Fruit fly (Drosophila melanogaster) whole organism, embryonic: ENCODE measurements around the gene CG5191.

Source experiments
- Asciz ChIP-seq: fragments of 200-800 bp; sonication (Bioruptor generic); optimal IDR thresholded peaks from 2 replicates; lab custom pipeline; 2017; ENCODE audit warnings: missing biosample characterization, mild to moderate bottlenecking, missing genetic modification characterization, missing genetic modification reagents
- Atf-2 ChIP-seq: fragments of 200-800 bp; sonication (Bioruptor generic); optimal IDR thresholded peaks from 2 replicates; lab custom pipeline; 2016; ENCODE audit warnings: missing biosample characterization, missing genetic modification characterization
- B-H1 ChIP-seq: fragments of 200-800 bp; sonication (Bioruptor generic); IDR thresholded peaks from 3 replicates; pipeline ENCODE4 v1.3.6; 2022; ENCODE audit warnings: missing biosample characterization, missing genetic modification characterization
- B-H2 ChIP-seq: fragments of 200-800 bp; sonication (Bioruptor generic); optimal IDR thresholded peaks from 2 replicates; lab custom pipeline; 2018; ENCODE audit warnings: missing biosample characterization, mild to moderate bottlenecking, missing genetic modification characterization
- Bdp1 ChIP-seq: fragments of 200-800 bp; sonication (Bioruptor generic); optimal IDR thresholded peaks from 3 replicates; lab custom pipeline; 2016; ENCODE audit warnings: missing biosample characterization, missing genetic modification characterization
- BtbVII ChIP-seq: fragments of 200-800 bp; sonication (Bioruptor generic); optimal IDR thresholded peaks from 3 replicates; lab custom pipeline; 2017; ENCODE audit warnings: missing biosample characterization, mild to moderate bottlenecking, missing genetic modification characterization
- CG11085 ChIP-seq: fragments of 200-800 bp; sonication (Bioruptor generic); IDR thresholded peaks from 2 replicates; pipeline ENCODE4 v1.3.6; 2022; ENCODE audit warnings: missing biosample characterization, missing genetic modification characterization
- CG11696 ChIP-seq: fragments of 200-800 bp; sonication (Bioruptor generic); IDR thresholded peaks from 2 replicates; pipeline ENCODE4 v1.3.6; 2022; ENCODE audit warnings: missing biosample characterization, missing genetic modification characterization
- CG12104 ChIP-seq: fragments of 200-800 bp; sonication (Bioruptor generic); optimal IDR thresholded peaks from 3 replicates; lab custom pipeline; 2016; ENCODE audit warnings: missing biosample characterization, missing genetic modification characterization
- CG12219 ChIP-seq: fragments of 200-800 bp; sonication (Bioruptor generic); optimal IDR thresholded peaks from 3 replicates; lab custom pipeline; 2018; ENCODE audit warnings: missing biosample characterization, mild to moderate bottlenecking, missing genetic modification characterization
- CG12744 ChIP-seq: fragments of 200-800 bp; sonication (Bioruptor generic); optimal IDR thresholded peaks from 2 replicates; lab custom pipeline; 2016; ENCODE audit warnings: missing biosample characterization, missing genetic modification characterization
- CG12769 ChIP-seq: fragments of 200-800 bp; sonication (Bioruptor generic); optimal IDR thresholded peaks from 2 replicates; lab custom pipeline; 2019; ENCODE audit warnings: missing biosample characterization, mild to moderate bottlenecking, missing genetic modification characterization, moderate library complexity
- CG14860 ChIP-seq: fragments of 200-800 bp; sonication (Bioruptor generic); IDR thresholded peaks from 3 replicates; pipeline ENCODE4 v1.3.6; 2022; ENCODE audit warnings: missing biosample characterization, missing genetic modification characterization; ENCODE audit not compliant: partially characterized antibody
- CG15514 ChIP-seq: fragments of 200-800 bp; sonication (Bioruptor generic); optimal IDR thresholded peaks from 3 replicates; lab custom pipeline; 2017; ENCODE audit warnings: missing biosample characterization, missing genetic modification characterization, mild to moderate bottlenecking, moderate library complexity, missing genetic modification reagents
- CG17186 ChIP-seq: fragments of 200-800 bp; sonication (Bioruptor generic); optimal IDR thresholded peaks from 3 replicates; lab custom pipeline; 2017; ENCODE audit warnings: missing biosample characterization, missing genetic modification reagents, missing genetic modification characterization
- CG17829 ChIP-seq: fragments of 200-800 bp; optimal IDR thresholded peaks from 2 replicates; lab custom pipeline; 2019; ENCODE audit warnings: missing biosample characterization, mild to moderate bottlenecking, missing genetic modification characterization, moderate library complexity
- CG2712 ChIP-seq: fragments of 200-800 bp; optimal IDR thresholded peaks from 3 replicates; lab custom pipeline; 2019; ENCODE audit warnings: missing biosample characterization, mild to moderate bottlenecking, missing genetic modification characterization, moderate library complexity
- CG3838 ChIP-seq: fragments of 200-800 bp; sonication (Bioruptor generic); optimal IDR thresholded peaks from 3 replicates; lab custom pipeline; 2016; ENCODE audit warnings: missing biosample characterization, missing genetic modification characterization
- CG42726 ChIP-seq: fragments of 200-800 bp; sonication (Bioruptor generic); IDR thresholded peaks from 2 replicates; pipeline ENCODE4 v1.3.6; 2022; ENCODE audit warnings: missing biosample characterization, missing genetic modification characterization; ENCODE audit not compliant: partially characterized antibody
- CG4328 ChIP-seq: fragments of 200-800 bp; sonication (Bioruptor generic); optimal IDR thresholded peaks from 3 replicates; lab custom pipeline; 2017; ENCODE audit warnings: missing biosample characterization, missing genetic modification reagents, missing genetic modification characterization
- CG4707 ChIP-seq: fragments of 200-800 bp; sonication (Bioruptor generic); optimal IDR thresholded peaks from 2 replicates; lab custom pipeline; 2018; ENCODE audit warnings: missing biosample characterization, mild to moderate bottlenecking, missing genetic modification characterization, moderate library complexity
- CG5180 ChIP-seq: fragments of 200-800 bp; sonication (Bioruptor generic); optimal IDR thresholded peaks from 3 replicates; lab custom pipeline; 2017; ENCODE audit warnings: missing biosample characterization, missing genetic modification characterization, mild to moderate bottlenecking, moderate library complexity, missing genetic modification reagents
- CG7357 ChIP-seq: fragments of 200-800 bp; sonication (Bioruptor generic); IDR thresholded peaks from 3 replicates; pipeline ENCODE4 v1.3.6; 2022; ENCODE audit warnings: missing biosample characterization, missing genetic modification characterization
- CG8359 ChIP-seq: fragments of 200-800 bp; sonication (Bioruptor generic); optimal IDR thresholded peaks from 2 replicates; lab custom pipeline; 2017; ENCODE audit warnings: missing biosample characterization, mild to moderate bottlenecking, missing genetic modification characterization, borderline replicate concordance
- CG9876 ChIP-seq: fragments of 200-800 bp; sonication (Bioruptor generic); optimal IDR thresholded peaks from 2 replicates; lab custom pipeline; 2016; ENCODE audit warnings: missing biosample characterization, missing genetic modification characterization
- H15 ChIP-seq: fragments of 200-800 bp; sonication (Bioruptor generic); IDR thresholded peaks from 3 replicates; pipeline ENCODE4 v1.3.6; 2022; ENCODE audit warnings: missing biosample characterization, missing genetic modification characterization
- HLH54F ChIP-seq: fragments of 200-800 bp; sonication (Bioruptor generic); optimal IDR thresholded peaks from 3 replicates; lab custom pipeline; 2016; ENCODE audit warnings: missing biosample characterization, missing genetic modification characterization
- HmgD ChIP-seq: fragments of 200-800 bp; sonication (Bioruptor generic); optimal IDR thresholded peaks from 3 replicates; lab custom pipeline; 2016; ENCODE audit warnings: missing biosample characterization, missing genetic modification characterization
- Hmr ChIP-seq: fragments of 200-800 bp; sonication (Bioruptor generic); optimal IDR thresholded peaks from 3 replicates; lab custom pipeline; 2017; ENCODE audit warnings: mild to moderate bottlenecking, missing biosample characterization, missing genetic modification reagents, missing genetic modification characterization
- Meics ChIP-seq: fragments of 200-800 bp; sonication (Bioruptor generic); optimal IDR thresholded peaks from 2 replicates; lab custom pipeline; 2017; ENCODE audit warnings: missing biosample characterization, mild to moderate bottlenecking, missing genetic modification characterization
- Mrtf ChIP-seq: fragments of 200-800 bp; sonication (Bioruptor generic); IDR thresholded peaks from 3 replicates; pipeline ENCODE4 v1.3.6; 2022; ENCODE audit warnings: missing biosample characterization, missing genetic modification characterization
- Myb ChIP-seq: fragments of 200-800 bp; sonication (Bioruptor generic); optimal IDR thresholded peaks from 2 replicates; lab custom pipeline; 2016; ENCODE audit warnings: missing biosample characterization, missing genetic modification characterization
- NC2α ChIP-seq: fragments of 200-800 bp; sonication (Bioruptor generic); optimal IDR thresholded peaks from 2 replicates; lab custom pipeline; 2016; ENCODE audit warnings: missing biosample characterization, missing genetic modification characterization
- Nf-YB ChIP-seq: fragments of 200-800 bp; sonication (Bioruptor generic); optimal IDR thresholded peaks from 3 replicates; lab custom pipeline; 2019; ENCODE audit warnings: missing biosample characterization, mild to moderate bottlenecking, missing genetic modification characterization, moderate library complexity
- NfI ChIP-seq: fragments of 200-800 bp; sonication (Bioruptor generic); optimal IDR thresholded peaks from 3 replicates; lab custom pipeline; 2018; ENCODE audit warnings: missing biosample characterization, mild to moderate bottlenecking, missing genetic modification characterization, moderate library complexity
- Pdp1 ChIP-seq, 2 experiments: fragments of 200-800 bp; sonication (Bioruptor generic); optimal IDR thresholded peaks; 3 replicates each; lab custom pipeline; 2016; ENCODE audit warnings: missing biosample characterization in 2 of 2, missing genetic modification characterization in 2 of 2, mild to moderate bottlenecking in 1 of 2, moderate library complexity in 1 of 2
- Ptx1 ChIP-seq: fragments of 200-800 bp; sonication (Bioruptor generic); IDR thresholded peaks from 2 replicates; pipeline ENCODE4 v1.3.6; 2022; ENCODE audit warnings: missing biosample characterization, missing genetic modification characterization
- Sox100B ChIP-seq: fragments of 200-800 bp; sonication (Bioruptor generic); optimal IDR thresholded peaks from 3 replicates; lab custom pipeline; 2018; ENCODE audit warnings: missing biosample characterization, mild to moderate bottlenecking, missing genetic modification characterization
- Usf ChIP-seq: fragments of 200-800 bp; sonication (Bioruptor generic); optimal IDR thresholded peaks from 2 replicates; lab custom pipeline; 2017; ENCODE audit warnings: missing genotype, missing biosample characterization, missing genetic modification characterization
- Vsx1 ChIP-seq: fragments of 200-800 bp; sonication (Bioruptor generic); optimal IDR thresholded peaks from 2 replicates; lab custom pipeline; 2017; ENCODE audit warnings: missing biosample characterization, mild to moderate bottlenecking, missing genetic modification characterization, missing genetic modification reagents
- bowl ChIP-seq: fragments of 200-800 bp; sonication (Bioruptor generic); IDR thresholded peaks from 2 replicates; pipeline ENCODE4 v1.3.6; 2022; ENCODE audit warnings: missing biosample characterization, missing genetic modification characterization
- cato ChIP-seq: fragments of 200-800 bp; sonication (Bioruptor generic); optimal IDR thresholded peaks from 2 replicates; lab custom pipeline; 2016; ENCODE audit warnings: missing biosample characterization, missing genetic modification characterization, borderline replicate concordance
- dm ChIP-seq: fragments of 200-800 bp; sonication (Bioruptor generic); optimal IDR thresholded peaks from 3 replicates; lab custom pipeline; 2016; ENCODE audit warnings: missing biosample characterization, missing genetic modification characterization
- emc ChIP-seq: fragments of 200-800 bp; sonication (Bioruptor generic); optimal IDR thresholded peaks from 2 replicates; lab custom pipeline; 2016; ENCODE audit warnings: missing biosample characterization, missing genetic modification characterization
- hkb ChIP-seq, 2 experiments: fragments of 200-800 bp in 1 of 2; fragments of >200 bp in 1 of 2; sonication (Bioruptor generic) in 1 of 2; IDR thresholded peaks in 1 of 2; optimal IDR thresholded peaks in 1 of 2; 2 replicates each; pipeline versions ENCODE4 v1.3.6 to Lab custom; 2017 to 2022; ENCODE audit warnings: missing biosample characterization in 1 of 2, missing genetic modification characterization in 1 of 2
- nerfin-2 ChIP-seq: fragments of 200-800 bp; sonication (Bioruptor generic); IDR thresholded peaks from 2 replicates; pipeline ENCODE4 v1.3.6; 2022; ENCODE audit warnings: missing biosample characterization, missing genetic modification characterization; ENCODE audit not compliant: partially characterized antibody
- sd ChIP-seq: fragments of 200-800 bp; sonication (Bioruptor generic); optimal IDR thresholded peaks from 3 replicates; lab custom pipeline; 2018; ENCODE audit warnings: missing biosample characterization, mild to moderate bottlenecking, missing genetic modification characterization, moderate library complexity
- slou ChIP-seq: fragments of 200-800 bp; sonication (Bioruptor generic); optimal IDR thresholded peaks from 3 replicates; lab custom pipeline; 2016; ENCODE audit warnings: missing biosample characterization, missing genetic modification characterization

The CG5191 gene

DNA sequence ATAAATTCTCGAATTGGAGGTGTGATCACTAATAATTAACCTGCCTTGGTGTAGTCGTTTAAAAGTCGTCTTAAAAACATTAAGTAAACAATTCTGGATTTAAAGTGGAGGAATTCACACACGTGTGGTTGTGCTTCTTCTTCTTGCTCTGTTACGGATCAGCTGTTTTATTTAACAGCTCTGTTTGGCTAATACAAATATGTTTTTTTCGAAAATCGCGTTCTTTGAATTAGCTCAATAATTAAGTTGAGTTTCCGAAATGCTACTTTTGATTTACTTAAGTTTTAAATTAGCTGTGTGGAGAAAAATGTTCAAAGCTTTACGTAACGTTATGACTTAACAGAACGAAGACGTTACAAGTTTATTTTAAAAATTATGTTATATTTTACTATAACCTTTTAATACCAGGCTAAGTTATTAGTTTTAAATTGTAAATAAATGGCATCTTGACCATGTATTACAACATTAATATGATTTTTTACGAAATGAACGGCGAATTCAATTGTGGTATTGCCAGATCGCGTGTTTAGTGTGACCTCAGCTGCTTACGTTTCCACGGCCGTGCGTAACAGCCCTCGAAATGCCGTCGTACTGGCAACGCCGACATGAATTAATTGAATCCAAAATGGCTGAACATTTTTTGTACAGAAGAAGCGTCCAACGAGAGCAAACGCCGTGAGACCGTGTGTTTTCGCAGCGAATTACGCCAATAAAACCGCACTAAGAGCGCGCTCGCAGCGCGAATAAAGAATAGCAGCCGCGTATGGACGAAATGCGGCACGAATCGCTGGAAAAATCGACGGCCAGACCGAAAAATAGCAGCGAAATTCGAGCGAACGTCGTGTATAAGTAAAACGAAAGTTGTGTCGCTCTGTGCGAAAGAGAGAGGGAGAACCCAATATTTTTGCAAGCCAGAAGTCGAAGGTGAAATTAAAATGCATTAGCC lies 32.1 kb downstream of the CG5191 start, which contains the start of the genes Pus1 and bon (continued):
- no peak for TF ChIP-seq CG8359 (GFP tag; lab: Kevin White, UChicago)
- peak; percentile 33 for TF ChIP-seq CG2712 (tag; lab: Kevin White, UChicago)
- peak; percentile 12 for TF ChIP-seq NfI (GFP tag; lab: Kevin White, UChicago)
- 0 out of 3 replicates have a peak, but pooled peaks have one; percentile 7 for TF ChIP-seq CG14860 (GFP tag; lab: Robert Waterston, UW)
- TF ChIP-seq CG4328 (GFP tag; lab: Kevin White, UChicago) = no peak
- peak; percentile 64 for TF ChIP-seq CG17186 (GFP tag; lab: Kevin White, UChicago)
- TF ChIP-seq Meics (GFP tag; lab: Kevin White, UChicago) = no peak
- TF ChIP-seq dm (GFP tag; lab: Kevin White, UChicago) = peak; percentile 53
- no peak for TF ChIP-seq Sox100B
- TF ChIP-seq CG15514 (GFP tag; lab: Kevin White, UChicago) = peak; percentile 82
- TF ChIP-seq BtbVII (GFP tag; lab: Kevin White, UChicago) = no peak
- no peak for TF ChIP-seq B-H1 (GFP tag; lab: Robert Waterston, UW)
- TF ChIP-seq HLH54F (GFP tag; lab: Kevin White, UChicago) = peak; percentile 30
- no peak for TF ChIP-seq Bdp1 (GFP tag; lab: Kevin White, UChicago)
- peak; percentile 15 for TF ChIP-seq Hmr
- TF ChIP-seq CG11085 = no peak
- TF ChIP-seq CG17829 (tag; lab: Kevin White, UChicago) = peak; percentile 8
- no peak for TF ChIP-seq CG12744 (GFP tag; lab: Kevin White, UChicago)
- no peak for TF ChIP-seq Mrtf (GFP tag; lab: Robert Waterston, UW)
- no peak for TF ChIP-seq emc (GFP tag; lab: Kevin White, UChicago)
- peak; percentile 65 for TF ChIP-seq Myb (GFP tag; lab: Kevin White, UChicago)
- no peak for TF ChIP-seq Ptx1 (GFP tag; lab: Robert Waterston, UW)
- no peak for TF ChIP-seq Atf-2
- no peak for TF ChIP-seq nerfin-2 (GFP tag; lab: Robert Waterston, UW)
- TF ChIP-seq hkb (optimal IDR thresholded peaks at IDR 0.05; lab: Kevin White, UChicago) = no peak
- no peak for TF ChIP-seq hkb (GFP tag; IDR thresholded peaks at IDR 0.05; lab: Robert Waterston, UW)
- no peak for TF ChIP-seq B-H2 (GFP tag; lab: Kevin White, UChicago)
- no peak for TF ChIP-seq CG4707
- TF ChIP-seq slou = no peak
- TF ChIP-seq Asciz (GFP tag; lab: Kevin White, UChicago) = no peak
- no peak for TF ChIP-seq Usf (GFP tag; lab: Kevin White, UChicago)
- TF ChIP-seq Pdp1 (GFP tag; optimal IDR thresholded peaks at IDR 0.05; lab: Kevin White, UChicago) = peak in 1 of 2 experiments; percentile 87
- TF ChIP-seq CG11696 = no peak
- peak; percentile 51 for TF ChIP-seq Vsx1 (GFP tag; lab: Kevin White, UChicago)
- no peak for TF ChIP-seq cato
- no peak for TF ChIP-seq NC2α
- TF ChIP-seq CG42726 (GFP tag; lab: Robert Waterston, UW) = no peak
- TF ChIP-seq CG3838 = no peak
- TF ChIP-seq H15 (GFP tag; lab: Robert Waterston, UW) = no peak
- TF ChIP-seq bowl = no peak
- TF ChIP-seq CG5180 (GFP tag; lab: Kevin White, UChicago) = no peak
- no peak for TF ChIP-seq CG12104 (GFP tag; lab: Kevin White, UChicago)
- TF ChIP-seq CG7357 = no peak
- no peak for TF ChIP-seq Nf-YB (GFP tag; lab: Kevin White, UChicago)
- TF ChIP-seq HmgD (GFP tag; lab: Kevin White, UChicago) = no peak
- no peak for TF ChIP-seq CG12219 (GFP tag; lab: Kevin White, UChicago)
- no peak for TF ChIP-seq CG12769 (tag; lab: Kevin White, UChicago)
- peak; percentile 68 for TF ChIP-seq sd
- no peak for TF ChIP-seq CG9876
